Fruit fly (Drosophila melanogaster) whole organism, embryonic: Measurements from ENCODE around the gene Cand1.

Experiments used
- Asciz ChIP-seq: fragments of 200-800 bp; sonication (Bioruptor generic); optimal IDR thresholded peaks from 2 replicates; lab custom pipeline; 2017; ENCODE audit warnings: missing biosample characterization, mild to moderate bottlenecking, missing genetic modification characterization, missing genetic modification reagents
- CG1024 ChIP-seq: fragments of 200-800 bp; sonication (Bioruptor generic); IDR thresholded peaks from 2 replicates; pipeline ENCODE4 v1.3.6; 2022; ENCODE audit warnings: missing biosample characterization, missing genetic modification characterization
- CG10267 ChIP-seq: fragments of 200-800 bp; sonication (Bioruptor generic); optimal IDR thresholded peaks from 2 replicates; lab custom pipeline; 2018; ENCODE audit warnings: missing biosample characterization, mild to moderate bottlenecking, missing genetic modification characterization, moderate library complexity
- CG11247 ChIP-seq: fragments of 200-800 bp; sonication (Bioruptor generic); IDR thresholded peaks from 2 replicates; pipeline ENCODE4 v1.3.6; 2022; ENCODE audit warnings: missing biosample characterization, missing genetic modification characterization
- CG1233 ChIP-seq: fragments of 200-800 bp; sonication (Bioruptor generic); optimal IDR thresholded peaks from 4 replicates; lab custom pipeline; 2018; ENCODE audit warnings: missing biosample characterization, mild to moderate bottlenecking, missing genetic modification characterization
- CG13624 ChIP-seq: fragments of 200-800 bp; sonication (Bioruptor generic); optimal IDR thresholded peaks from 2 replicates; lab custom pipeline; 2016; ENCODE audit warnings: missing biosample characterization, missing genetic modification characterization
- CG14014 ChIP-seq: fragments of 200-800 bp; sonication (Bioruptor generic); IDR thresholded peaks from 2 replicates; pipeline ENCODE4 v1.3.6; 2022; ENCODE audit warnings: missing biosample characterization, missing genetic modification characterization
- CG1529 ChIP-seq: fragments of 200-800 bp; sonication (Bioruptor generic); optimal IDR thresholded peaks from 3 replicates; lab custom pipeline; 2018; ENCODE audit warnings: missing biosample characterization, missing genetic modification characterization
- CG16779 ChIP-seq: fragments of 200-800 bp; sonication (Bioruptor generic); IDR thresholded peaks from 2 replicates; pipeline ENCODE4 v1.3.6; 2022; ENCODE audit warnings: missing biosample characterization, missing genetic modification characterization
- CG16863 ChIP-seq: fragments of 200-800 bp; sonication (Bioruptor generic); optimal IDR thresholded peaks from 3 replicates; lab custom pipeline; 2016; ENCODE audit warnings: missing biosample characterization, missing genetic modification characterization
- CG18599 ChIP-seq: fragments of 200-800 bp; sonication (Bioruptor generic); optimal IDR thresholded peaks from 3 replicates; lab custom pipeline; 2017; ENCODE audit warnings: missing biosample characterization, missing genetic modification characterization, mild to moderate bottlenecking, moderate library complexity, missing genetic modification reagents
- CG2202 ChIP-seq: fragments of 200-800 bp; sonication (Bioruptor generic); optimal IDR thresholded peaks from 2 replicates; lab custom pipeline; 2018; ENCODE audit warnings: missing biosample characterization, mild to moderate bottlenecking, missing genetic modification characterization
- CG3726 ChIP-seq: fragments of 200-800 bp; sonication (Bioruptor generic); IDR thresholded peaks from 3 replicates; pipeline ENCODE4, ENCODE4 v1.3.6; 2022; ENCODE audit warnings: missing biosample characterization, missing genetic modification characterization
- CG5180 ChIP-seq: fragments of 200-800 bp; sonication (Bioruptor generic); optimal IDR thresholded peaks from 3 replicates; lab custom pipeline; 2017; ENCODE audit warnings: missing biosample characterization, missing genetic modification characterization, mild to moderate bottlenecking, moderate library complexity, missing genetic modification reagents
- CG6254 ChIP-seq: fragments of 200-800 bp; sonication (Bioruptor generic); optimal IDR thresholded peaks from 3 replicates; lab custom pipeline; 2017; ENCODE audit warnings: mild to moderate bottlenecking, missing biosample characterization, missing genetic modification reagents, missing genetic modification characterization
- CG7357 ChIP-seq: fragments of 200-800 bp; sonication (Bioruptor generic); IDR thresholded peaks from 3 replicates; pipeline ENCODE4 v1.3.6; 2022; ENCODE audit warnings: missing biosample characterization, missing genetic modification characterization
- CG8359 ChIP-seq: fragments of 200-800 bp; sonication (Bioruptor generic); optimal IDR thresholded peaks from 2 replicates; lab custom pipeline; 2017; ENCODE audit warnings: missing biosample characterization, mild to moderate bottlenecking, missing genetic modification characterization, borderline replicate concordance
- CG8944 ChIP-seq: fragments of 200-800 bp; sonication (Bioruptor generic); optimal IDR thresholded peaks from 3 replicates; lab custom pipeline; 2016; ENCODE audit warnings: missing biosample characterization, missing genetic modification characterization
- CG9215 ChIP-seq: fragments of 200-800 bp; sonication (Bioruptor generic); IDR thresholded peaks from 2 replicates; pipeline ENCODE4 v1.3.6; 2022; ENCODE audit warnings: missing biosample characterization, missing genetic modification characterization
- CG9876 ChIP-seq: fragments of 200-800 bp; sonication (Bioruptor generic); optimal IDR thresholded peaks from 2 replicates; lab custom pipeline; 2016; ENCODE audit warnings: missing biosample characterization, missing genetic modification characterization
- CoRest ChIP-seq: fragments of 200-800 bp; sonication (Bioruptor generic); optimal IDR thresholded peaks from 3 replicates; lab custom pipeline; 2018; ENCODE audit warnings: missing biosample characterization, mild to moderate bottlenecking, missing genetic modification characterization, moderate library complexity
- Hand ChIP-seq: fragments of 200-800 bp; sonication (Bioruptor generic); optimal IDR thresholded peaks from 2 replicates; lab custom pipeline; 2017; ENCODE audit warnings: mild to moderate bottlenecking, missing biosample characterization, missing genetic modification reagents, missing genetic modification characterization
- Lpt ChIP-seq: fragments of >200 bp; optimal IDR thresholded peaks from 2 replicates; lab custom pipeline; 2018; ENCODE audit warnings: missing biosample characterization, missing genetic modification characterization
- NC2β ChIP-seq: fragments of 200-800 bp; sonication (Bioruptor generic); optimal IDR thresholded peaks from 2 replicates; lab custom pipeline; 2016; ENCODE audit warnings: missing biosample characterization, missing genetic modification characterization
- PHDP ChIP-seq: fragments of 200-800 bp; sonication (Bioruptor generic); optimal IDR thresholded peaks from 3 replicates; lab custom pipeline; 2018; ENCODE audit warnings: missing biosample characterization, mild to moderate bottlenecking, missing genetic modification characterization, moderate library complexity
- Ptx1 ChIP-seq: fragments of 200-800 bp; sonication (Bioruptor generic); IDR thresholded peaks from 2 replicates; pipeline ENCODE4 v1.3.6; 2022; ENCODE audit warnings: missing biosample characterization, missing genetic modification characterization
- Sin3A ChIP-seq: fragments of >200 bp; optimal IDR thresholded peaks from 2 replicates; lab custom pipeline; 2018
- Sox100B ChIP-seq: fragments of 200-800 bp; sonication (Bioruptor generic); optimal IDR thresholded peaks from 3 replicates; lab custom pipeline; 2018; ENCODE audit warnings: missing biosample characterization, mild to moderate bottlenecking, missing genetic modification characterization
- Taf1 ChIP-seq: fragments of 200-800 bp; sonication (Bioruptor generic); IDR thresholded peaks from 2 replicates; pipeline ENCODE4 v1.3.6; 2022; ENCODE audit warnings: missing biosample characterization, missing genetic modification characterization
- abd-A ChIP-seq: fragments of 200-800 bp; sonication (Bioruptor generic); optimal IDR thresholded peaks from 3 replicates; lab custom pipeline; 2019; ENCODE audit warnings: missing biosample characterization, mild to moderate bottlenecking, missing genetic modification characterization, moderate library complexity
- cas ChIP-seq: fragments of 200-800 bp; sonication (Bioruptor generic); IDR thresholded peaks from 2 replicates; pipeline ENCODE4 v1.3.6; 2022; ENCODE audit warnings: missing biosample characterization, missing genetic modification characterization
- croc ChIP-seq: fragments of 200-800 bp; sonication (Bioruptor generic); conservative IDR thresholded peaks from 3 replicates; pipeline ENCODE4 v1.3.6; 2022; ENCODE audit warnings: missing biosample characterization, missing genetic modification characterization
- dmrt99B ChIP-seq: fragments of 200-800 bp; sonication (Bioruptor generic); optimal IDR thresholded peaks from 2 replicates; lab custom pipeline; 2018; ENCODE audit warnings: missing biosample characterization, mild to moderate bottlenecking, missing genetic modification characterization, moderate library complexity
- emc ChIP-seq: fragments of 200-800 bp; sonication (Bioruptor generic); optimal IDR thresholded peaks from 2 replicates; lab custom pipeline; 2016; ENCODE audit warnings: missing biosample characterization, missing genetic modification characterization
- en ChIP-seq: fragments of 200-800 bp; sonication (Bioruptor generic); optimal IDR thresholded peaks from 2 replicates; lab custom pipeline; 2016; ENCODE audit warnings: missing biosample characterization, missing genetic modification characterization
- gce ChIP-seq: fragments of 200-800 bp; sonication (Bioruptor generic); IDR thresholded peaks from 3 replicates; pipeline ENCODE4 v1.3.6; 2022; ENCODE audit warnings: missing biosample characterization, missing genetic modification characterization
- gt ChIP-seq: fragments of 200-800 bp; sonication (Bioruptor generic); IDR thresholded peaks from 2 replicates; pipeline ENCODE4 v1.3.6; 2022; ENCODE audit warnings: missing biosample characterization, missing genetic modification characterization
- lmd ChIP-seq: fragments of 200-800 bp; sonication (Bioruptor generic); IDR thresholded peaks from 2 replicates; pipeline ENCODE4 v1.3.6; 2022; ENCODE audit warnings: missing biosample characterization, missing genetic modification characterization
- lola ChIP-seq, 3 experiments: fragments of >200 bp in 2 of 3; fragments of 200-800 bp in 1 of 3; sonication (Bioruptor generic) in 1 of 3; optimal IDR thresholded peaks; 2 replicates each; lab custom pipeline; 2017 to 2019; ENCODE audit warnings: missing biosample characterization in 3 of 3, missing genetic modification characterization in 3 of 3, mild to moderate bottlenecking in 1 of 3, moderate library complexity in 1 of 3
- nerfin-1 ChIP-seq: fragments of 200-800 bp; sonication (Bioruptor generic); optimal IDR thresholded peaks from 3 replicates; lab custom pipeline; 2019; ENCODE audit warnings: missing biosample characterization, mild to moderate bottlenecking, missing genetic modification characterization, moderate library complexity
- nerfin-2 ChIP-seq: fragments of 200-800 bp; sonication (Bioruptor generic); IDR thresholded peaks from 2 replicates; pipeline ENCODE4 v1.3.6; 2022; ENCODE audit warnings: missing biosample characterization, missing genetic modification characterization; ENCODE audit not compliant: partially characterized antibody
- phol ChIP-seq: fragments of 200-800 bp; sonication (Bioruptor generic); optimal IDR thresholded peaks from 3 replicates; lab custom pipeline; 2018; ENCODE audit warnings: missing biosample characterization, mild to moderate bottlenecking, missing genetic modification characterization, moderate library complexity
- pita ChIP-seq: fragments of 200-800 bp; sonication (Bioruptor generic); optimal IDR thresholded peaks from 2 replicates; lab custom pipeline; 2017; ENCODE audit warnings: missing biosample characterization, mild to moderate bottlenecking, missing genetic modification characterization
- prd ChIP-seq, 3 experiments: fragments of >200 bp in 2 of 3; fragments of 200-800 bp in 1 of 3; sonication (Bioruptor generic) in 1 of 3; optimal IDR thresholded peaks in 2 of 3; IDR thresholded peaks in 1 of 3; 2 replicates in 2 of 3; 3 replicates in 1 of 3; pipeline versions ENCODE4 v1.3.6 to Lab custom; 2017 to 2022; ENCODE audit warnings: missing biosample characterization in 1 of 3, missing genetic modification characterization in 1 of 3
- scrt ChIP-seq: fragments of 200-800 bp; sonication (Bioruptor generic); optimal IDR thresholded peaks from 2 replicates; lab custom pipeline; 2018; ENCODE audit warnings: missing biosample characterization, mild to moderate bottlenecking, missing genetic modification characterization, moderate library complexity
- sim ChIP-seq: fragments of 200-800 bp; sonication (Bioruptor generic); IDR thresholded peaks from 2 replicates; pipeline ENCODE4 v1.3.6; 2022; ENCODE audit warnings: missing biosample characterization, missing genetic modification characterization
- sqz ChIP-seq: fragments of 200-800 bp; sonication (Bioruptor generic); optimal IDR thresholded peaks from 3 replicates; lab custom pipeline; 2018; ENCODE audit warnings: missing biosample characterization, mild to moderate bottlenecking, missing genetic modification characterization
- stwl ChIP-seq: fragments of 200-800 bp; sonication (Bioruptor generic); optimal IDR thresholded peaks from 3 replicates; lab custom pipeline; 2018; ENCODE audit warnings: missing biosample characterization, mild to moderate bottlenecking, missing genetic modification characterization, moderate library complexity
- tup ChIP-seq: fragments of 200-800 bp; sonication (Bioruptor generic); optimal IDR thresholded peaks from 2 replicates; lab custom pipeline; 2016; ENCODE audit warnings: missing biosample characterization, mild to moderate bottlenecking, missing genetic modification characterization, moderate library complexity
- vvl ChIP-seq: fragments of 200-800 bp; sonication (Bioruptor generic); IDR thresholded peaks from 2 replicates; pipeline ENCODE4 v1.3.6; 2022; ENCODE audit warnings: missing biosample characterization, missing genetic modification characterization
- z ChIP-seq: fragments of 200-800 bp; sonication (Bioruptor generic); IDR thresholded peaks from 3 replicates; pipeline ENCODE4 v1.3.6; 2022; ENCODE audit warnings: missing biosample characterization, missing genetic modification characterization

The Cand1 gene

dm6 chr2L:10366525-10366924, 4.0 kb upstream of the Cand1 start, which contains the start of gene CG5056 (continued):
- no peak for TF ChIP-seq Lpt
- no peak for TF ChIP-seq gce (GFP tag; lab: Robert Waterston, UW)
- no peak for TF ChIP-seq z (GFP tag; lab: Robert Waterston, UW)
- no peak for TF ChIP-seq CG7357 (GFP tag; lab: Robert Waterston, UW)
- peak; percentile 93 for TF ChIP-seq CG1024 (GFP tag; lab: Robert Waterston, UW)
- TF ChIP-seq lola (GFP tag; optimal IDR thresholded peaks at IDR 0.05; lab: Kevin White, UChicago): no peak
- no peak for TF ChIP-seq dmrt99B (tag; lab: Kevin White, UChicago)
- no peak for TF ChIP-seq CG1233 (GFP tag; lab: Kevin White, UChicago)
- no peak for TF ChIP-seq CG16863
- TF ChIP-seq NC2β (GFP tag; lab: Kevin White, UChicago): no peak
- TF ChIP-seq CG8359 (GFP tag; lab: Kevin White, UChicago): no peak
- no peak for TF ChIP-seq CG16779 (GFP tag; lab: Robert Waterston, UW)
- no peak for TF ChIP-seq cas
- TF ChIP-seq vvl (GFP tag; lab: Robert Waterston, UW): 0 out of 2 replicates have a peak, but pooled peaks have one; percentile 28
- TF ChIP-seq stwl (tag; lab: Kevin White, UChicago): peak; percentile 59
- TF ChIP-seq Asciz (GFP tag; lab: Kevin White, UChicago): no peak
- TF ChIP-seq tup (GFP tag; lab: Kevin White, UChicago): no peak
- no peak for TF ChIP-seq pita (GFP tag; lab: Kevin White, UChicago)
- TF ChIP-seq CG18599: no peak
- no peak for TF ChIP-seq sim
- TF ChIP-seq CG10267 (tag; lab: Kevin White, UChicago): peak; percentile 57
- TF ChIP-seq CG11247 (GFP tag; lab: Robert Waterston, UW): no peak
- TF ChIP-seq Sin3A (lab: Kevin White, UChicago): no peak
- no peak for TF ChIP-seq CG1529 (GFP tag; lab: Kevin White, UChicago)
- TF ChIP-seq CG6254 (GFP tag; lab: Kevin White, UChicago): no peak
- TF ChIP-seq Taf1 (GFP tag; lab: Robert Waterston, UW): no peak
- TF ChIP-seq CG2202: no peak
- no peak for TF ChIP-seq CG3726 (GFP tag; lab: Robert Waterston, UW)
- TF ChIP-seq CG9215 (GFP tag; lab: Robert Waterston, UW): no peak
- no peak for TF ChIP-seq croc (GFP tag; lab: Robert Waterston, UW)
- TF ChIP-seq gt (GFP tag; lab: Robert Waterston, UW): no peak
- no peak for TF ChIP-seq nerfin-2 (GFP tag; lab: Robert Waterston, UW)
- peak; percentile 18 for TF ChIP-seq PHDP
- TF ChIP-seq CG14014: no peak
- no peak for TF ChIP-seq prd (optimal IDR thresholded peaks at IDR 0.05; lab: Kevin White, UChicago)
- TF ChIP-seq prd (GFP tag; IDR thresholded peaks at IDR 0.05; lab: Robert Waterston, UW): no peak; the same call in 2 of the 3 replicates
- no peak for TF ChIP-seq Hand (GFP tag; lab: Kevin White, UChicago)
- no peak for TF ChIP-seq CoRest (tag; lab: Kevin White, UChicago)
- no peak for TF ChIP-seq en
- TF ChIP-seq phol: peak; percentile 40
- TF ChIP-seq CG5180 (GFP tag; lab: Kevin White, UChicago): no peak
- no peak for TF ChIP-seq abd-A (tag; lab: Kevin White, UChicago)
- no peak for TF ChIP-seq sqz (GFP tag; lab: Kevin White, UChicago)
- TF ChIP-seq CG13624 (GFP tag; lab: Kevin White, UChicago): no peak
- TF ChIP-seq emc (GFP tag; lab: Kevin White, UChicago): no peak
- TF ChIP-seq CG9876 (GFP tag; lab: Kevin White, UChicago): no peak
- TF ChIP-seq CG8944 (GFP tag; lab: Kevin White, UChicago): no peak
- TF ChIP-seq lmd (GFP tag; lab: Robert Waterston, UW): peak; percentile 16; the same call in 1 of the 2 replicates
- no peak for TF ChIP-seq Ptx1 (GFP tag; lab: Robert Waterston, UW)
- no peak for TF ChIP-seq scrt (GFP tag; lab: Kevin White, UChicago)
- peak; percentile 12 for TF ChIP-seq nerfin-1 (tag; lab: Kevin White, UChicago)
- TF ChIP-seq Sox100B (GFP tag; lab: Kevin White, UChicago): no peak
